Worm (Caenorhabditis elegans) whole organism, L4/young adult: ENCODE measurements around the gene die-1.

Experiments
- W03F9.2 ChIP-seq: fragments of 150-350 bp; optimal IDR thresholded peaks from 2 replicates; lab custom pipeline; 2014; ENCODE audit warnings: missing biosample characterization, missing genetic modification characterization
- dao-5 ChIP-seq: sonication (generic microtip); optimal IDR thresholded peaks from 2 replicates; lab custom pipeline; 2016; ENCODE audit warnings: missing genotype, missing genetic modification characterization, moderate library complexity, missing compliant biosample characterization
- him-1 ChIP-seq: sonication (generic microtip); optimal IDR thresholded peaks from 2 replicates; lab custom pipeline; 2016; ENCODE audit warnings: missing genotype, missing genetic modification reagents, missing genetic modification characterization, missing compliant biosample characterization

ce11 chrII:10021749-10022148 is 46.0 kb downstream of the die-1 start:
- no peak for TF ChIP-seq him-1 (tag; lab: Kevin White, UChicago)
- no peak for TF ChIP-seq W03F9.2 (tag; lab: Kevin White, UChicago)
- TF ChIP-seq dao-5 (tag; lab: Kevin White, UChicago), result no peak
